Fruit fly (Drosophila melanogaster) whole organism, embryonic: ENCODE data around the gene Prosbeta2R2.

Experiments
- Atf6 ChIP-seq: fragments of 200-800 bp; sonication (Bioruptor generic); IDR thresholded peaks from 2 replicates; pipeline ENCODE4 v1.3.6; 2022; ENCODE audit warnings: missing biosample characterization, missing genetic modification characterization
- CG15073 ChIP-seq: fragments of 200-800 bp; sonication (Bioruptor generic); optimal IDR thresholded peaks from 2 replicates; lab custom pipeline; 2016; ENCODE audit warnings: missing biosample characterization, missing genetic modification characterization
- CG2199 ChIP-seq: fragments of 200-800 bp; sonication (Bioruptor generic); IDR thresholded peaks from 3 replicates; pipeline ENCODE4 v1.3.6; 2022; ENCODE audit warnings: missing biosample characterization, missing genetic modification characterization
- CG33213 ChIP-seq: fragments of 200-800 bp; sonication (Bioruptor generic); optimal IDR thresholded peaks from 3 replicates; lab custom pipeline; 2016; ENCODE audit warnings: missing biosample characterization, missing genetic modification characterization
- chm ChIP-seq: fragments of 200-800 bp; sonication (Bioruptor generic); IDR thresholded peaks from 2 replicates; pipeline ENCODE4 v1.3.6; 2022; ENCODE audit warnings: missing biosample characterization, missing genetic modification characterization
- luna ChIP-seq: fragments of 200-800 bp; sonication (Bioruptor generic); optimal IDR thresholded peaks from 2 replicates; lab custom pipeline; 2016; ENCODE audit warnings: missing biosample characterization, missing genetic modification characterization
- pan ChIP-seq, 4 experiments: fragments of >200 bp in 3 of 4; fragments of 200-800 bp in 1 of 4; sonication (Bioruptor generic) in 1 of 4; optimal IDR thresholded peaks in 3 of 4; IDR thresholded peaks in 1 of 4; 2 replicates each; pipeline versions ENCODE4 v1.3.6 to Lab custom; 2017 to 2022; ENCODE audit warnings: missing biosample characterization in 2 of 4, missing genetic modification characterization in 2 of 4, mixed read lengths in 1 of 4
- trem ChIP-seq: fragments of 200-800 bp; optimal IDR thresholded peaks from 3 replicates; lab custom pipeline; 2019; ENCODE audit warnings: missing biosample characterization, mild to moderate bottlenecking, missing genetic modification characterization, moderate library complexity

DNA sequence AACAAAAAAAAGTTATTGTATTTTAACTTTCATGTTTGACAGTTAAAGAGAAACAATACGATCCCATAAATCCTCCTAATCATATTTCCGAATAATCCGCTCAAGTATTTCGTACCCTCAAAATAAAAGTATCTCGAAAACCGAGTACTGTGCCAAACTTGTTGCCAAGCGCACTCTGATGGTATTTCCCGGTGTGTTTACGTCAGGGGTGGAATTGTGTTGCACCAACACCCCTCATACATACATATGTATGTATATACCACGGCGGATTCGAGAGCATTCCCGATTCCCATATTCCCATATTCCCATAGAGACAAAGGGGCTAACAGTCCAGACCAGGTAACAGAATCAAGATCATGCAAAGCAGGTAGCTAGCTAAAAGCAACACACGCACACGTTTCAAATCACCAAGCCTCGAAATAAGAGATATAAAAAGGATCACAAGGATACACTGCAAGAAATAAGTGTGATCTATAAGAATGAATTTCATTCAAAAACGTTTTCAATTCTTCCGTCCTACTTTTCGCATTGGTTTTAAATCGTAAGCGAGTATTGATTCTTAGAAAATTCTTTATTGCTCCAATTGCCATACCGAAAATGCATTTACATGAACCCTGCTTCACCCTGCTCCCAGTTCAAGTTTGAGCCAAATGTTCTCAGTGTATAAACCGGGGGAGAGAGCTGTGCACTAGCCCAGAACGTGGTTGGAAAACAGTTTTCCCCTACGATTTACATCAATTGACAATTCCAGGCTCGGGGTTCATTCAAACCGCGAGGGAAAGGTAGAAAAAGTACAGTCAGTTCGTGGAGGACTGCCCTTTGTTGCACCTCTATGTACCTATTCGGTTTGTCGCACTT is 7.2 kb downstream of the Prosbeta2R2 start:
- TF ChIP-seq CG33213 (GFP tag; lab: Kevin White, UChicago) (peak; percentile 70), CG2199 (peak; percentile 58; the same call in 1 of the 3 replicates), luna (no peak), chm (GFP tag; lab: Robert Waterston, UW) (peak; percentile 60; the same call in 1 of the 2 replicates), Atf6 (GFP tag; lab: Robert Waterston, UW) (no peak), trem (peak; percentile 92), CG15073 (GFP tag; lab: Kevin White, UChicago) (peak; percentile 6), pan (optimal IDR thresholded peaks at IDR 0.05; lab: Kevin White, UChicago) (no peak), pan (GFP tag; optimal IDR thresholded peaks at IDR 0.05 in 1 of 2, IDR thresholded peaks at IDR 0.05 in 1 of 2) (peak in 1 of 2 experiments; percentile 68)
